Comparison of ENCODE assay signal across 5 worm cellular contexts in genomic region chrIV:13127720-13128119, ce11.
TF ChIP-seq lines count a peak whose summit lies in the region.

No protein-coding gene starts in this region.

TF ChIP-seq in whole organism, L2 larva, 48 proteins besides CTCF, POLR2A, EP300 and RAD21:
- TF ChIP-seq ztf-4 (tag; optimal IDR thresholded peaks at IDR 0.05; lab: Kevin White, UChicago) = no peak
- no peak for TF ChIP-seq crh-2 (tag; optimal IDR thresholded peaks at IDR 0.05; lab: Kevin White, UChicago)
- no peak for TF ChIP-seq lin-11 (tag; optimal IDR thresholded peaks at IDR 0.05; lab: Kevin White, UChicago)
- TF ChIP-seq unc-55 (GFP tag; optimal IDR thresholded peaks at IDR 0.05; lab: Kevin White, UChicago) = peak; percentile 15
- no peak for TF ChIP-seq ceh-16 (tag; optimal IDR thresholded peaks at IDR 0.05; lab: Kevin White, UChicago)
- no peak for TF ChIP-seq sem-4 (tag; optimal IDR thresholded peaks at IDR 0.05; lab: Kevin White, UChicago)
- no peak for TF ChIP-seq lsy-2 (tag; optimal IDR thresholded peaks at IDR 0.05; lab: Kevin White, UChicago)
- TF ChIP-seq peb-1 (tag; optimal IDR thresholded peaks at IDR 0.05; lab: Kevin White, UChicago) = no peak
- no peak for TF ChIP-seq ztf-1 (GFP tag; conservative IDR thresholded peaks at IDR 0.05; lab: Robert Waterston, UW)

TF ChIP-seq in whole organism, L4 larva, 104 proteins besides CTCF, POLR2A, EP300 and RAD21:
- TF ChIP-seq Y75B8A.6 (GFP tag; IDR thresholded peaks at IDR 0.05; lab: Robert Waterston, UW) = no peak
- 0 out of 2 replicates have a peak, but pooled peaks have one; percentile 21 for TF ChIP-seq pha-4 (GFP tag; IDR thresholded peaks at IDR 0.05; lab: Robert Waterston, UW)
- TF ChIP-seq pha-4 (tag; optimal IDR thresholded peaks at IDR 0.05; lab: Kevin White, UChicago) = no peak
- TF ChIP-seq egl-43 (GFP tag; IDR thresholded peaks at IDR 0.05; lab: Robert Waterston, UW) = 0 out of 2 replicates have a peak, but pooled peaks have one; percentile 33
TF ChIP-seq in whole organism, L4 larva: peak in this region for 2.

TF ChIP-seq in whole organism, late embryonic, 69 proteins besides CTCF, POLR2A, EP300 and RAD21:
- TF ChIP-seq unc-42 (tag; optimal IDR thresholded peaks at IDR 0.05; lab: Kevin White, UChicago) (peak; percentile 62), ceh-30 (tag; optimal IDR thresholded peaks at IDR 0.05; lab: Kevin White, UChicago) (no peak), fax-1 (tag; optimal IDR thresholded peaks at IDR 0.05; lab: Kevin White, UChicago) (peak; percentile 8), ref-2 (tag; optimal IDR thresholded peaks at IDR 0.05; lab: Kevin White, UChicago) (no peak)

TF ChIP-seq in whole organism, mixed stage, embryonic, 35 proteins besides CTCF, POLR2A, EP300 and RAD21:
- TF ChIP-seq ceh-39 (tag; optimal IDR thresholded peaks at IDR 0.05; lab: Kevin White, UChicago) (no peak), ces-1 (GFP tag; optimal IDR thresholded peaks at IDR 0.05; lab: Kevin White, UChicago) (peak; percentile 55), elt-1 (tag; optimal IDR thresholded peaks at IDR 0.05; lab: Kevin White, UChicago; ENCODE audit: borderline replicate concordance, insufficient read depth) (no peak), ztf-11 (tag; optimal IDR thresholded peaks at IDR 0.05; lab: Kevin White, UChicago) (no peak), sptf-1 (tag; optimal IDR thresholded peaks at IDR 0.05; lab: Kevin White, UChicago) (no peak), nhr-2 (tag; optimal IDR thresholded peaks at IDR 0.05; lab: Kevin White, UChicago) (no peak)

TF ChIP-seq in whole organism, young adult, 124 proteins besides CTCF, POLR2A, EP300 and RAD21:
- TF ChIP-seq cebp-2 (GFP tag; IDR thresholded peaks at IDR 0.05; lab: Robert Waterston, UW) (0 out of 2 replicates have a peak, but pooled peaks have one; percentile 51), aptf-3 (GFP tag; IDR thresholded peaks at IDR 0.05; lab: Robert Waterston, UW) (no peak)
